Worm (Caenorhabditis elegans) whole organism, midembryonic: ENCODE measurements around the gene C16C8.14.

ENCODE experiments used
- T22C8.4 ChIP-seq: fragments of 200-800 bp; sonication (Bioruptor generic); IDR thresholded peaks from 2 replicates; pipeline ENCODE4 v1.3.6; 2022; ENCODE audit warnings: missing genetic modification characterization, missing compliant biosample characterization
- flt-1 ChIP-seq: fragments of 200-800 bp; sonication (Bioruptor generic); IDR thresholded peaks from 2 replicates; pipeline ENCODE4 v1.3.6; 2022; ENCODE audit warnings: missing genetic modification characterization, missing compliant biosample characterization
- klf-2 ChIP-seq: fragments of 200-800 bp; sonication (Bioruptor generic); conservative IDR thresholded peaks from 2 replicates; pipeline ENCODE4 v1.3.6; 2022; ENCODE audit warnings: missing genetic modification reagents, missing genetic modification characterization, missing compliant biosample characterization

ce11 chrII:3414383-3414910, 35.2 kb upstream of the C16C8.14 start, which contains the start of the genes F18A12.7 and F18A12.2:
- TF ChIP-seq klf-2 (no peak), flt-1 (no peak), T22C8.4 (no peak)
